Worm (Caenorhabditis elegans) whole organism, mixed stage, embryonic: Measurements from ENCODE around the gene T12A7.9.

Experiments used
- M03D4.4 ChIP-seq: sonication (generic microtip); optimal IDR thresholded peaks from 2 replicates; lab custom pipeline; 2017; ENCODE audit warnings: mild to moderate bottlenecking, missing genetic modification characterization, missing compliant biosample characterization
- bed-3 ChIP-seq: fragments of 200-800 bp; sonication (Bioruptor generic); optimal IDR thresholded peaks from 3 replicates; lab custom pipeline; 2018; ENCODE audit warnings: mild to moderate bottlenecking, missing genetic modification characterization, moderate library complexity, missing compliant biosample characterization
- blmp-1 ChIP-seq: fragments of 150-350 bp; optimal IDR thresholded peaks from 2 replicates; lab custom pipeline; 2014; ENCODE audit warnings: missing biosample characterization, missing genetic modification characterization
- ceh-39 ChIP-seq: fragments of 150-350 bp; optimal IDR thresholded peaks from 2 replicates; lab custom pipeline; 2014; ENCODE audit warnings: missing biosample characterization, missing genetic modification characterization
- ceh-43 ChIP-seq: fragments of 200-800 bp; sonication (Bioruptor generic); optimal IDR thresholded peaks from 2 replicates; lab custom pipeline; 2018; ENCODE audit warnings: mild to moderate bottlenecking, missing genetic modification characterization, moderate library complexity, missing compliant biosample characterization
- ceh-83 ChIP-seq: fragments of 200-800 bp; sonication (Bioruptor generic); optimal IDR thresholded peaks from 2 replicates; lab custom pipeline; 2018; ENCODE audit warnings: mild to moderate bottlenecking, missing genetic modification characterization, missing compliant biosample characterization
- ces-1 ChIP-seq: fragments of 150-350 bp; optimal IDR thresholded peaks from 2 replicates; lab custom pipeline; 2014; ENCODE audit warnings: missing biosample characterization, missing genetic modification reagents, missing genetic modification characterization
- elt-3 ChIP-seq: fragments of 150-350 bp; optimal IDR thresholded peaks from 2 replicates; lab custom pipeline; 2014; ENCODE audit warnings: missing biosample characterization, missing genetic modification characterization
- ham-2 ChIP-seq: fragments of 200-800 bp; sonication (Bioruptor generic); optimal IDR thresholded peaks from 2 replicates; lab custom pipeline; 2018; ENCODE audit warnings: mild to moderate bottlenecking, missing genetic modification characterization, missing compliant biosample characterization
- hlh-1 ChIP-seq: fragments of 150-350 bp; optimal IDR thresholded peaks from 2 replicates; lab custom pipeline; 2014; ENCODE audit warnings: missing biosample characterization, missing genetic modification reagents, missing genetic modification characterization
- lin-13 ChIP-seq: fragments of 150-350 bp; optimal IDR thresholded peaks from 2 replicates; lab custom pipeline; 2014; ENCODE audit warnings: missing biosample characterization, missing genetic modification characterization
- lin-32 ChIP-seq: fragments of 200-800 bp; sonication (Bioruptor generic); optimal IDR thresholded peaks from 2 replicates; lab custom pipeline; 2018; ENCODE audit warnings: mild to moderate bottlenecking, missing genetic modification characterization, missing compliant biosample characterization
- lsy-2 ChIP-seq: fragments of 150-350 bp; optimal IDR thresholded peaks from 2 replicates; lab custom pipeline; 2014; ENCODE audit warnings: missing biosample characterization, missing genetic modification characterization
- mab-5 ChIP-seq: fragments of 150-350 bp; optimal IDR thresholded peaks from 2 replicates; lab custom pipeline; 2014; ENCODE audit warnings: missing biosample characterization, missing genetic modification characterization
- mls-2 ChIP-seq: sonication (generic microtip); optimal IDR thresholded peaks from 2 replicates; lab custom pipeline; 2016; ENCODE audit warnings: mild to moderate bottlenecking, missing genetic modification characterization, moderate library complexity, missing compliant biosample characterization
- nhr-12 ChIP-seq: fragments of 150-350 bp; optimal IDR thresholded peaks from 2 replicates; lab custom pipeline; 2014; ENCODE audit warnings: missing biosample characterization, missing genetic modification characterization
- nhr-2 ChIP-seq: fragments of 150-350 bp; optimal IDR thresholded peaks from 2 replicates; lab custom pipeline; 2014; ENCODE audit warnings: missing biosample characterization, missing genetic modification characterization
- nhr-237 ChIP-seq: fragments of 150-350 bp; optimal IDR thresholded peaks from 2 replicates; lab custom pipeline; 2014; ENCODE audit warnings: missing biosample characterization, missing genetic modification characterization
- nhr-28 ChIP-seq: fragments of 150-350 bp; optimal IDR thresholded peaks from 2 replicates; lab custom pipeline; 2014; ENCODE audit warnings: missing biosample characterization, missing genetic modification characterization
- nhr-76 ChIP-seq: sonication (generic microtip); optimal IDR thresholded peaks from 2 replicates; lab custom pipeline; 2017; ENCODE audit warnings: missing biosample characterization, missing genetic modification characterization
- pha-4 ChIP-seq: fragments of 150-350 bp; optimal IDR thresholded peaks from 2 replicates; lab custom pipeline; 2018; ENCODE audit warnings: missing biosample characterization, missing genetic modification reagents, missing genetic modification characterization
- sem-2 ChIP-seq: fragments of 200-800 bp; sonication (Bioruptor generic); optimal IDR thresholded peaks from 2 replicates; lab custom pipeline; 2018; ENCODE audit warnings: mild to moderate bottlenecking, missing genetic modification characterization, missing compliant biosample characterization
- snpc-4 ChIP-seq: fragments of 150-350 bp; optimal IDR thresholded peaks from 2 replicates; lab custom pipeline; 2014; ENCODE audit warnings: missing biosample characterization, missing genetic modification characterization
- tbx-8 ChIP-seq: fragments of 200-800 bp; sonication (Bioruptor generic); optimal IDR thresholded peaks from 2 replicates; lab custom pipeline; 2018; ENCODE audit warnings: mild to moderate bottlenecking, missing genetic modification characterization, moderate library complexity, missing compliant biosample characterization
- unc-120 ChIP-seq: sonication (generic microtip); optimal IDR thresholded peaks from 2 replicates; lab custom pipeline; 2017; ENCODE audit warnings: missing genetic modification characterization, missing compliant biosample characterization; ENCODE audit not compliant: poor library complexity, severe bottlenecking
- unc-39 ChIP-seq: fragments of 150-350 bp; optimal IDR thresholded peaks from 2 replicates; lab custom pipeline; 2014; ENCODE audit warnings: missing biosample characterization, missing genetic modification characterization
- unc-62 ChIP-seq: fragments of 150-350 bp; optimal IDR thresholded peaks from 2 replicates; lab custom pipeline; 2014; ENCODE audit warnings: missing biosample characterization, missing genetic modification reagents, missing genetic modification characterization
- zip-8 ChIP-seq: fragments of 150-350 bp; optimal IDR thresholded peaks from 2 replicates; lab custom pipeline; 2014; ENCODE audit warnings: missing biosample characterization, missing genetic modification characterization
- ztf-11 ChIP-seq: fragments of 150-350 bp; optimal IDR thresholded peaks from 2 replicates; lab custom pipeline; 2014; ENCODE audit warnings: missing biosample characterization, missing genetic modification characterization

T12A7.9 gene

DNA sequence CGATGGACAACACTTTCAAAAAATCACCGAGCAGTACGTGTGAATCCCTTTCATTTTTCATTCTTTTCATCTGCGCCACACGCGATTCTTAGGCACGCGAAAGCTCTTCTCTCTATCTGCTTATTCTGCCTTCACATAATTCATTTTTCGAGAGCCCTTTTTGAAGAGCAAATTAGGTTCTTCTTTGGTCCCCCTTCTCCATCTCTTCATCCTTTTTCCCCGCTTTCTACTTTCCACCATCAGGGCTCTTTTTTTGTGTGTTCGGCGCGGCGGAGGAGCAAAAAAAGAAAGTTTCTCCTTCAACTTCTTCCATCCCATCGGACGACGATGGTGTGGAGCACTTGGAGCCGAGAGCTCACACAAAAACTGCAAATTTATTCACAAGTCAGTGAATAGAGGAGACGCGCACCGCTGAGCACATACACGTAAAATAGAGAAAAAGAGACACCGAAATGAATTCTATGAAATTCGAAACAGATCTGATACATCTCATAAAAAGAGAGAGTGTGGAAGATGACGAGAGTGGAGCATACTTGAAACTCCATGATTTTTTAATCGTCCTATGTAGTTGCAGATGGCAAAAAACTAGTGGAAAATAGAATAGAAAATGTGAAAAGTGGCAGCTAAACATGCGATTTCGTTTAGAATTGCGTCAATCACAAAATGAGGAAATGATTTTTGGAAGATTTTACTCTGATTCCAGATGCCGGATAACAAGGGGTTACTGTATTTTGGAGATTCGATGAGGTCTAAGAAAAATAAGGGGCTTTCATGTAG, 29.4 kb upstream of the T12A7.9 start:
- TF ChIP-seq ces-1 (GFP tag; lab: Kevin White, UChicago), result peak; percentile 84
- TF ChIP-seq nhr-12 (tag; lab: Kevin White, UChicago), result no peak
- no peak for TF ChIP-seq bed-3

- TF ChIP-seq ces-1 (GFP tag; lab: Kevin White, UChicago), result peak; percentile 94
- no peak for TF ChIP-seq ceh-83
Observed at ce11 chrIV:11782846-11783245, 27.0 kb upstream of the T12A7.9 start.

DNA sequence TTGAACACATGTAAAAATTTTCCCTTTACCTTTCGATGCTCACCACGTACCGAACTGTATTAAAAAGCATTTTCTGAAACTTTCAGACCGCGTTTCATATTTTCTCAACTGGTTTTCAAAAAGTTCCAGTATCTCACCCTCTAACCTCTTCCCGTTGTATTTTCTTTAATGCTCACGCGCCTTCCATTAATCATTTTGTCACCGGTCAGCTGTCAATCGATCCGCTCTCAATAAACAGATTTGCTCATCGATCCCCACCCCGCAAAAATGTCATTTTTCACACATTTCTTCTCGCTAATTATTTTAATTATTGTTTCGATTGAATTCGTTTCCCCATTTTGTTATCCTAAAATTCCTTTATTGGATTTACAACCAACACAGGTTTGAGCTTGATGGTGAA, 23.2 kb upstream of the T12A7.9 start, which contains the start of gene lpr-2:
TSS of gene lpr-2 (plus strand) at position 189 of the 400 bp plus-strand sequence.
- TF ChIP-seq ceh-39, result no peak
- peak; percentile 80 for TF ChIP-seq hlh-1 (tag; lab: Kevin White, UChicago)
- no peak for TF ChIP-seq elt-3 (tag; lab: Kevin White, UChicago)
- no peak for TF ChIP-seq unc-39 (tag; lab: Kevin White, UChicago)
- no peak for TF ChIP-seq blmp-1 (tag; lab: Kevin White, UChicago)
- peak; percentile 54 for TF ChIP-seq mab-5 (tag; lab: Kevin White, UChicago)
- peak; percentile 66 for TF ChIP-seq unc-62 (GFP tag; lab: Kevin White, UChicago)
- no peak for TF ChIP-seq nhr-237 (tag; lab: Kevin White, UChicago)
- no peak for TF ChIP-seq nhr-2 (tag; lab: Kevin White, UChicago)
- no peak for TF ChIP-seq unc-120 (tag; lab: Kevin White, UChicago)
- no peak for TF ChIP-seq lsy-2 (tag; lab: Kevin White, UChicago)

DNA sequence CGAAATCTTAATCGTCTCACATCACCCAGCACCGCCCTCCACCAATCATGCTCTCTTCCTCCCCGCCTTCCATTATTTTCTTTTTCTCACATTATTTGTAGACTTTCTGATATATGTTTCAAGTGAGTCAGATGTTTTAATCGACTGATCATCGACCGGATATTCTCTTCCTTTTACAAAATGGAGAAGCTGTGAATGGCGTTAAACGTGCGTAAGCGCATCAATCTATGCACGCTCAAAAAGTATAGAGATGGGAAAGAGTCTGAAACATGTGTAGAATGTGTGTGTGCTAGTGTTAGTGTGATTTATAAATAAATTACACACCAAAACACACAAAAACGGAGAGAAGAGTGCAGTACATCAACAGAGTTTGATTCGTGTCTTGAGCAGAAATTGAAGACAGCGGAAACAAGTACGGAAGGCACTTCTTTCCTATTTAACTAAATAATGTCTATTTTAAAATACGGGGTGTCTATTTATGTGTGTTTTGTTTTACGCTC, 21.2 kb upstream of the T12A7.9 start:
- TF ChIP-seq unc-39 (tag; lab: Kevin White, UChicago), result no peak
- TF ChIP-seq ces-1 (GFP tag; lab: Kevin White, UChicago), result peak; percentile 15

DNA sequence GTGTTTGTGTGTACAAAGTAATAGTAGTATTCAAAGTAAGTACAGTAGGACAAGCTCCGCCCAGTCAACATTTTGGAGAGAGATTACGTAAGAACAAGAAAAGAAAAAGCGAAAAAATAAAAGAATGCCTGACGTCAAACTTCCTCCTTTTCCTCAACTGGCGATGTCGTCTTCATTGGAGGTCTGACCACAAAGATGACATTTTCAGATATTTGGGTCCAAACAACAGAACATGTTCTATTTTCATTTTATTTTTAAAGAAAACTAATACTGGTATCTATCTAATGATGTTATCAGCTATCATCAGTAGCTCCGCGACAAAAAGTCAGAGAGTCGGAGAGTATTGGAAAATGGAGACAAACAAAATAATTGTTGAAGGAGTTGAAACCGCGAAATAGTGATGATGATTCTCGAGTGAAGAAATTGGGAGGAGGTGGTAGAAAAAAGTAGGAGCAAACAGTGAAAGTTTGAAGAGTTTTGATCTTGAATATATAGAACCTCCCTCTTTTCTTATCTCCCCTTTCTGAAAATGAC, 18.0 kb upstream of the T12A7.9 start, which contains the start of gene lips-5:
TSS of gene lips-5 (minus strand) at position 51 of the 534 bp plus-strand sequence.
- TF ChIP-seq lsy-2 (tag; lab: Kevin White, UChicago), result no peak
- TF ChIP-seq ces-1 (GFP tag; lab: Kevin White, UChicago), result no peak
- TF ChIP-seq ceh-43 (GFP tag; lab: Kevin White, UChicago), result no peak
- no peak for TF ChIP-seq nhr-12 (tag; lab: Kevin White, UChicago)
- TF ChIP-seq lin-32 (GFP tag; lab: Kevin White, UChicago), result no peak
- no peak for TF ChIP-seq M03D4.4 (tag; lab: Kevin White, UChicago)
- no peak for TF ChIP-seq elt-3 (tag; lab: Kevin White, UChicago)
- TF ChIP-seq snpc-4 (tag; lab: Kevin White, UChicago), result no peak
- no peak for TF ChIP-seq lin-13 (tag; lab: Kevin White, UChicago)
- TF ChIP-seq nhr-237 (tag; lab: Kevin White, UChicago), result no peak
- no peak for TF ChIP-seq sem-2
- TF ChIP-seq ceh-39, result no peak
- TF ChIP-seq ceh-83, result no peak
- no peak for TF ChIP-seq ztf-11 (tag; lab: Kevin White, UChicago)
- TF ChIP-seq pha-4 (tag; lab: Kevin White, UChicago), result no peak
- TF ChIP-seq nhr-76 (tag; lab: Kevin White, UChicago), result no peak
- TF ChIP-seq, all 35 proteins: peak for 0

- TF ChIP-seq ces-1 (GFP tag; lab: Kevin White, UChicago) (no peak), nhr-237 (tag; lab: Kevin White, UChicago) (no peak), nhr-76 (tag; lab: Kevin White, UChicago) (no peak), nhr-28 (tag; lab: Kevin White, UChicago) (no peak), bed-3 (no peak), pha-4 (tag; lab: Kevin White, UChicago) (no peak), hlh-1 (tag; lab: Kevin White, UChicago) (no peak), unc-39 (tag; lab: Kevin White, UChicago) (no peak), nhr-2 (tag; lab: Kevin White, UChicago) (no peak), mls-2 (tag; lab: Kevin White, UChicago) (no peak), tbx-8 (no peak), ham-2 (GFP tag; lab: Kevin White, UChicago) (no peak), lin-13 (tag; lab: Kevin White, UChicago) (no peak), zip-8 (tag; lab: Kevin White, UChicago) (no peak), ceh-39 (no peak), nhr-12 (tag; lab: Kevin White, UChicago) (no peak)
Observed at ce11 chrIV:11772119-11772518, 16.3 kb upstream of the T12A7.9 start.
